Worm (Caenorhabditis elegans) whole organism, late embryonic: ENCODE results near the gene phyh-1.

Experiments used
- C38D4.7 ChIP-seq: fragments of 200-800 bp; sonication (Bioruptor generic); optimal IDR thresholded peaks from 2 replicates; lab custom pipeline; 2018; ENCODE audit warnings: mild to moderate bottlenecking, missing genetic modification characterization, moderate library complexity, missing compliant biosample characterization
- F13H6.1 ChIP-seq: sonication (generic microtip); optimal IDR thresholded peaks from 2 replicates; lab custom pipeline; 2016; ENCODE audit warnings: missing genetic modification characterization, missing compliant biosample characterization
- T23F11.4 ChIP-seq: fragments of 200-800 bp; sonication (Bioruptor generic); optimal IDR thresholded peaks from 2 replicates; lab custom pipeline; 2018; ENCODE audit warnings: mild to moderate bottlenecking, missing genetic modification characterization, missing compliant biosample characterization
- Y22D7AL.16 ChIP-seq: sonication (generic microtip); optimal IDR thresholded peaks from 2 replicates; lab custom pipeline; 2016; ENCODE audit warnings: missing genetic modification characterization, missing compliant biosample characterization
- ceh-19 ChIP-seq: fragments of 200-800 bp; sonication (Bioruptor generic); optimal IDR thresholded peaks from 2 replicates; lab custom pipeline; 2018; ENCODE audit warnings: mild to moderate bottlenecking, missing genetic modification characterization, missing compliant biosample characterization
- ceh-2 ChIP-seq: sonication (generic microtip); optimal IDR thresholded peaks from 2 replicates; lab custom pipeline; 2016; ENCODE audit warnings: missing genotype, missing genetic modification characterization, missing compliant biosample characterization
- ceh-22 ChIP-seq: sonication (generic microtip); optimal IDR thresholded peaks from 2 replicates; lab custom pipeline; 2017; ENCODE audit warnings: missing biosample characterization, missing genetic modification characterization
- ceh-24 ChIP-seq: sonication (generic microtip); optimal IDR thresholded peaks from 2 replicates; lab custom pipeline; 2016; ENCODE audit warnings: mild to moderate bottlenecking, missing genetic modification characterization, missing compliant biosample characterization
- ceh-30 ChIP-seq: fragments of 150-350 bp; optimal IDR thresholded peaks from 2 replicates; lab custom pipeline; 2014; ENCODE audit warnings: missing biosample characterization, missing genetic modification characterization
- ceh-48 ChIP-seq: sonication (generic microtip); optimal IDR thresholded peaks from 2 replicates; lab custom pipeline; 2016; ENCODE audit warnings: missing genetic modification characterization, inconsistent platforms, missing compliant biosample characterization
- ceh-6 ChIP-seq: fragments of 200-800 bp; sonication (Bioruptor generic); optimal IDR thresholded peaks from 2 replicates; lab custom pipeline; 2018; ENCODE audit warnings: mild to moderate bottlenecking, missing genetic modification characterization, missing compliant biosample characterization
- ceh-9 ChIP-seq: sonication (generic microtip); optimal IDR thresholded peaks from 2 replicates; lab custom pipeline; 2016; ENCODE audit warnings: mild to moderate bottlenecking, missing genetic modification characterization, inconsistent platforms, missing compliant biosample characterization
- che-1 ChIP-seq: sonication (generic microtip); optimal IDR thresholded peaks from 2 replicates; lab custom pipeline; 2016; ENCODE audit warnings: mild to moderate bottlenecking, missing genetic modification characterization, missing compliant biosample characterization
- dmd-4 ChIP-seq: sonication (generic microtip); optimal IDR thresholded peaks from 2 replicates; lab custom pipeline; 2016; ENCODE audit warnings: borderline replicate concordance, missing genetic modification characterization, missing compliant biosample characterization
- dve-1 ChIP-seq: sonication (generic microtip); optimal IDR thresholded peaks from 2 replicates; lab custom pipeline; 2017; ENCODE audit warnings: antibody characterized with exemption, mild to moderate bottlenecking, missing genetic modification characterization, missing compliant biosample characterization
- elt-2 ChIP-seq: sonication (generic microtip); optimal IDR thresholded peaks from 2 replicates; lab custom pipeline; 2016; ENCODE audit warnings: missing genetic modification reagents, missing genetic modification characterization, missing compliant biosample characterization
- elt-4 ChIP-seq: sonication (generic microtip); optimal IDR thresholded peaks from 2 replicates; lab custom pipeline; 2016; ENCODE audit warnings: missing genetic modification characterization, missing compliant biosample characterization
- eyg-1 ChIP-seq: sonication (generic microtip); optimal IDR thresholded peaks from 2 replicates; lab custom pipeline; 2016; ENCODE audit warnings: missing genotype, missing genetic modification characterization, missing compliant biosample characterization
- fkh-10 ChIP-seq: fragments of 150-350 bp; optimal IDR thresholded peaks from 2 replicates; lab custom pipeline; 2014; ENCODE audit warnings: missing biosample characterization, missing genetic modification reagents, missing genetic modification characterization
- gmeb-2 ChIP-seq: sonication (generic microtip); optimal IDR thresholded peaks from 2 replicates; lab custom pipeline; 2016; ENCODE audit warnings: missing genetic modification characterization, inconsistent platforms, missing compliant biosample characterization
- hlh-13 ChIP-seq: fragments of 200-800 bp; sonication (Bioruptor generic); optimal IDR thresholded peaks from 2 replicates; lab custom pipeline; 2018; ENCODE audit warnings: mild to moderate bottlenecking, missing genetic modification characterization, missing compliant biosample characterization
- hlh-15 ChIP-seq: sonication (generic microtip); optimal IDR thresholded peaks from 2 replicates; lab custom pipeline; 2016; ENCODE audit warnings: missing genetic modification characterization, missing compliant biosample characterization
- hlh-30 ChIP-seq: sonication (generic microtip); optimal IDR thresholded peaks from 2 replicates; lab custom pipeline; 2017; ENCODE audit warnings: antibody characterized with exemption, missing genetic modification characterization, missing compliant biosample characterization; ENCODE audit not compliant: insufficient read depth
- hlh-6 ChIP-seq: sonication (generic microtip); optimal IDR thresholded peaks from 2 replicates; lab custom pipeline; 2016; ENCODE audit warnings: missing genotype, missing genetic modification characterization, missing compliant biosample characterization
- lim-6 ChIP-seq: sonication (generic microtip); optimal IDR thresholded peaks from 2 replicates; lab custom pipeline; 2016; ENCODE audit warnings: missing genetic modification characterization, missing compliant biosample characterization
- lin-11 ChIP-seq: fragments of 200-800 bp; sonication (Bioruptor generic); optimal IDR thresholded peaks from 2 replicates; lab custom pipeline; 2018; ENCODE audit warnings: mild to moderate bottlenecking, missing genetic modification characterization, missing compliant biosample characterization
- nfya-1 ChIP-seq: sonication (generic microtip); optimal IDR thresholded peaks from 2 replicates; lab custom pipeline; 2017; ENCODE audit warnings: missing genetic modification characterization, mild to moderate bottlenecking, missing compliant biosample characterization, antibody characterized with exemption, moderate library complexity
- nhr-11 ChIP-seq: fragments of 150-350 bp; optimal IDR thresholded peaks from 2 replicates; lab custom pipeline; 2014; ENCODE audit warnings: missing biosample characterization, missing genetic modification characterization
- nhr-232 ChIP-seq: sonication (generic microtip); optimal IDR thresholded peaks from 2 replicates; lab custom pipeline; 2016; ENCODE audit warnings: missing genetic modification characterization, missing compliant biosample characterization
- npax-4 ChIP-seq: sonication (generic microtip); optimal IDR thresholded peaks from 2 replicates; lab custom pipeline; 2016; ENCODE audit warnings: missing genetic modification characterization, missing compliant biosample characterization
- odd-2 ChIP-seq: sonication (generic microtip); optimal IDR thresholded peaks from 2 replicates; lab custom pipeline; 2017; ENCODE audit warnings: antibody characterized with exemption, mild to moderate bottlenecking, missing genetic modification characterization, missing compliant biosample characterization
- pag-3 ChIP-seq: sonication (generic microtip); optimal IDR thresholded peaks from 2 replicates; lab custom pipeline; 2016; ENCODE audit warnings: missing compliant biosample characterization, missing genetic modification characterization, borderline replicate concordance
- pat-9 ChIP-seq: fragments of 200-800 bp; sonication (Bioruptor generic); optimal IDR thresholded peaks from 2 replicates; lab custom pipeline; 2018; ENCODE audit warnings: mild to moderate bottlenecking, missing genetic modification characterization, moderate library complexity, missing compliant biosample characterization
- pax-1 ChIP-seq: fragments of 150-350 bp; optimal IDR thresholded peaks from 2 replicates; lab custom pipeline; 2014; ENCODE audit warnings: missing biosample characterization, missing genetic modification characterization
- pha-4 ChIP-seq: fragments of 150-350 bp; optimal IDR thresholded peaks from 2 replicates; lab custom pipeline; 2018; ENCODE audit warnings: missing biosample characterization, missing genetic modification reagents, missing genetic modification characterization
- pqm-1 ChIP-seq: sonication (generic microtip); optimal IDR thresholded peaks from 2 replicates; lab custom pipeline; 2016; ENCODE audit warnings: missing genetic modification characterization, missing compliant biosample characterization
- pros-1 ChIP-seq: fragments of 150-350 bp; optimal IDR thresholded peaks from 2 replicates; lab custom pipeline; 2014; ENCODE audit warnings: missing biosample characterization, missing genetic modification reagents, missing genetic modification characterization
- syd-9 ChIP-seq: sonication (generic microtip); optimal IDR thresholded peaks from 2 replicates; lab custom pipeline; 2016; ENCODE audit warnings: mild to moderate bottlenecking, missing genetic modification characterization, moderate library complexity, missing compliant biosample characterization
- tbx-2 ChIP-seq: sonication (generic microtip); optimal IDR thresholded peaks from 2 replicates; lab custom pipeline; 2016; ENCODE audit warnings: missing genetic modification characterization, missing compliant biosample characterization
- tbx-7 ChIP-seq: sonication (generic microtip); optimal IDR thresholded peaks from 2 replicates; lab custom pipeline; 2016; ENCODE audit warnings: missing genotype, missing genetic modification characterization, missing compliant biosample characterization
- ttx-3 ChIP-seq: sonication (generic microtip); optimal IDR thresholded peaks from 2 replicates; lab custom pipeline; 2016; ENCODE audit warnings: missing genetic modification reagents, missing genetic modification characterization, missing compliant biosample characterization
- unc-42 ChIP-seq: sonication (generic microtip); optimal IDR thresholded peaks from 2 replicates; lab custom pipeline; 2016; ENCODE audit warnings: missing genotype, missing genetic modification characterization, missing compliant biosample characterization
- unc-55 ChIP-seq: sonication (generic microtip); optimal IDR thresholded peaks from 2 replicates; lab custom pipeline; 2017; ENCODE audit warnings: missing biosample characterization, missing genetic modification reagents, missing genetic modification characterization
- unc-86 ChIP-seq: sonication (generic microtip); optimal IDR thresholded peaks from 2 replicates; lab custom pipeline; 2016; ENCODE audit warnings: missing genetic modification characterization, missing compliant biosample characterization
- zip-5 ChIP-seq: sonication (generic microtip); optimal IDR thresholded peaks from 2 replicates; lab custom pipeline; 2016; ENCODE audit warnings: missing genetic modification characterization, missing compliant biosample characterization
- ztf-16 ChIP-seq: sonication (generic microtip); optimal IDR thresholded peaks from 2 replicates; lab custom pipeline; 2017; ENCODE audit warnings: missing genetic modification characterization, missing compliant biosample characterization

phyh-1 gene

DNA sequence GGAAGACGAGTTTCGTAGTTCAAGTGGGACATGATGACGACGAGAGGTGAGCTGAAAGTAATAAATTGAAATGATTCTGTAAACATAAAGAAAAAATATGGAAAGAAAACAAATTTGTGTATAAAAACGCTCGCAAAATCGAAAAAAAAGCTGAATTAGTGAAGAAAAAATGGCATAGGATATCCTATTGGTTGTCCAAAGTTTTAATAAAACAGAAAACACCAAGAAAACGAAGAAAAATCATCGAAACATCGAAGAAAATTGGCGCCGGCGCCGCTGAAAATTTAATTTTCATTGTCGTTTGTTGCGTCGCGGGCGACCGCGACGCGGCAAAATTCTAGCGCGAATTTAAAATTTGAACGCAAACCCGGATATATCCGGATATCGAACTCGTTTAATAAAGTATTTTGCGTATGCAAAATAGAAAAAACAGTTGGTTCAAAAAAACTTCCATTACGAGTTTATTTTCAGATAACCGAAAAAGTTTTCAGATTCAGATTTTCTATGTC is 14.4 kb upstream of the phyh-1 start, which contains the start of gene gln-5:
Gene gln-5 (minus strand): TSS at position 51 of the 509 bp plus-strand sequence.
- TF ChIP-seq ceh-9 (no peak), ceh-2 (tag; lab: Kevin White, UChicago) (no peak)

DNA sequence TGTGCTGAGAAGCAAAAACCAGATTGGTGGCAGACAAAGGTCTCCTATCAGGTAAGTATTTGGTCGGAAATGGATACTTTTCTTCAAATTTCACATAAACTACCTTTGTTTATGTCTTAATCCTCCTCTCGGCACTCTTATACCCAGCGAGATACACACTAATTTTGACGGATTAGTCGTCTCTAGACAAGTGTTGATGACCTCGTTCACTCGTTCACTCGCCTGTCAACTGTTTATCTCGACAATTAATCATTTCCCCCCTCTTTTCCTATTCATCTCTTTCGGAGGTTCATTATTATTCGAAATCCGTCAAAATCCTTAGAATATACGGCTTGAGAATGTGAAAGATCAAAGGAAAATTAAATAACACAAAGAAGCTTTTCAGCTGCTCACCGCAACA is 10.5 kb upstream of the phyh-1 start:
- no peak for TF ChIP-seq ttx-3 (tag; lab: Kevin White, UChicago)
- TF ChIP-seq unc-55 (GFP tag; lab: Kevin White, UChicago), result peak; percentile 98

DNA sequence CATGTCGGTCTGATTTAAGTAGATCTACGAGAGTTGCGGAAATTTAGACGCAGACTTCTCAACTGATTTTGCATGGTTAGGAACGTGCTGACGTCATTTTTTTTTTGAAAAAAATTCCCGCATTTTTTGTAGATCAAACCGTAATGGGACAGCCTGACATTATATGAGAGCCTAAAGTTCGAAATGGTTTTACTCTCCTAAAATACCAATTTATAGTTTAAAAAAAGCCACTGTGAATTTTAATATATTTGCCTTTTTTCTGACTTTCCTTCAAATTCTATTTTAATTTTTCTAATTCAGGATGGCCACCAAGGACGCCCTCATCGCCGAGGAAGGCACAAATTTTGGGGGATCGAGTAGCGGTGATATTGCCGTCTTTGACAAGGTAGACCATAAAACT is 9.8 kb upstream of the phyh-1 start, which contains the start of gene atgp-1:
Gene atgp-1 (plus strand): TSS at position 301 of the 400 bp plus-strand sequence.
- TF ChIP-seq dve-1 (tag; lab: Kevin White, UChicago) (no peak), ceh-30 (tag; lab: Kevin White, UChicago) (no peak), pros-1 (no peak), pha-4 (no peak), ceh-6 (GFP tag; lab: Kevin White, UChicago) (no peak), hlh-30 (tag; lab: Kevin White, UChicago) (no peak), odd-2 (tag; lab: Kevin White, UChicago) (no peak), hlh-6 (tag; lab: Kevin White, UChicago) (no peak), tbx-2 (tag; lab: Kevin White, UChicago) (no peak), ceh-48 (tag; lab: Kevin White, UChicago) (no peak), C38D4.7 (GFP tag; lab: Kevin White, UChicago) (no peak), hlh-15 (tag; lab: Kevin White, UChicago) (no peak), eyg-1 (tag; lab: Kevin White, UChicago) (no peak), nfya-1 (tag; lab: Kevin White, UChicago) (no peak), ceh-24 (tag; lab: Kevin White, UChicago) (no peak)

DNA sequence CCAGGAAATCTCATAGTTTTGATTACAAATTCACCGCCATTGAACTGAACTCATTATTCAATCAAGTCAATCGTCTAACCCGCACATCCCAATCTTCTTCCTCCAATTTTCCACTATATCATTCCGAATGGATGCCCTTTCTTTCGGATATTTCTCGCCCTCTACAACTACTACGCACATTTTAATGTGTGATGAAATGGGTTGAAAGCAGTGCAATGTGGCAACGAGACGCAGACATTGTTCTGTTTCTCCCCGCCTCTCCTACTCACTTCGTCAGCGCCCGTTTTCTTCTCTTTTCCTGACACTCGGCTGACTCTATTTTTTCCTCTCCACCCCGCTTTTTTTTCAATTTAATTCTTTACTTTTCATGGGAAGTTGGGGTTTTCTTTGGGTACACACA is 9.4 kb upstream of the phyh-1 start:
- TF ChIP-seq ceh-2 (tag; lab: Kevin White, UChicago) (no peak), ceh-22 (tag; lab: Kevin White, UChicago) (no peak), ceh-19 (GFP tag; lab: Kevin White, UChicago) (no peak), gmeb-2 (tag; lab: Kevin White, UChicago) (no peak), fkh-10 (GFP tag; lab: Kevin White, UChicago) (no peak), lin-11 (no peak), elt-2 (tag; lab: Kevin White, UChicago) (no peak), elt-4 (tag; lab: Kevin White, UChicago) (no peak), hlh-13 (GFP tag; lab: Kevin White, UChicago) (no peak), unc-42 (tag; lab: Kevin White, UChicago) (peak; percentile 93), F13H6.1 (tag; lab: Kevin White, UChicago) (peak; percentile 31), pag-3 (no peak), dmd-4 (no peak), hlh-6 (tag; lab: Kevin White, UChicago) (no peak), dve-1 (tag; lab: Kevin White, UChicago) (no peak), lim-6 (tag; lab: Kevin White, UChicago) (no peak), unc-86 (no peak), unc-55 (GFP tag; lab: Kevin White, UChicago) (peak; percentile 84), syd-9 (tag; lab: Kevin White, UChicago) (peak; percentile 36), npax-4 (tag; lab: Kevin White, UChicago) (no peak), nhr-232 (tag; lab: Kevin White, UChicago) (no peak), ceh-48 (tag; lab: Kevin White, UChicago) (no peak), ttx-3 (tag; lab: Kevin White, UChicago) (no peak), zip-5 (no peak), che-1 (no peak), pat-9 (tag; lab: Kevin White, UChicago) (no peak), T23F11.4 (GFP tag; lab: Kevin White, UChicago) (no peak), Y22D7AL.16 (tag; lab: Kevin White, UChicago) (no peak), pax-1 (tag; lab: Kevin White, UChicago) (no peak), pros-1 (no peak), nfya-1 (tag; lab: Kevin White, UChicago) (peak; percentile 53), pqm-1 (tag; lab: Kevin White, UChicago) (no peak), tbx-7 (tag; lab: Kevin White, UChicago) (no peak), nhr-11 (no peak), hlh-30 (tag; lab: Kevin White, UChicago) (no peak), ztf-16 (tag; lab: Kevin White, UChicago) (no peak)
